Fruit fly (Drosophila melanogaster) whole organism, embryonic: ENCODE measurements around the gene CG8119.

Experiments used
- Abd-B ChIP-seq: fragments of 200-800 bp; sonication (Bioruptor generic); optimal IDR thresholded peaks from 2 replicates; lab custom pipeline; 2018; ENCODE audit warnings: missing biosample characterization, mild to moderate bottlenecking, missing genetic modification characterization, moderate library complexity
- Asciz ChIP-seq: fragments of 200-800 bp; sonication (Bioruptor generic); optimal IDR thresholded peaks from 2 replicates; lab custom pipeline; 2017; ENCODE audit warnings: missing biosample characterization, mild to moderate bottlenecking, missing genetic modification characterization, missing genetic modification reagents
- BEAF-32 ChIP-seq: fragments of 200-800 bp; sonication (Bioruptor generic); optimal IDR thresholded peaks from 3 replicates; lab custom pipeline; 2017; ENCODE audit warnings: missing biosample characterization, missing genetic modification characterization, mild to moderate bottlenecking, moderate library complexity, missing genetic modification reagents
- Blimp-1 ChIP-seq: fragments of 200-800 bp; sonication (Bioruptor generic); optimal IDR thresholded peaks from 3 replicates; lab custom pipeline; 2018; ENCODE audit warnings: missing biosample characterization, missing genetic modification characterization, mild to moderate bottlenecking, moderate library complexity, missing genetic modification reagents
- CG10147 ChIP-seq: fragments of 200-800 bp; sonication (Bioruptor generic); optimal IDR thresholded peaks from 2 replicates; lab custom pipeline; 2019; ENCODE audit warnings: missing biosample characterization, mild to moderate bottlenecking, missing genetic modification characterization, moderate library complexity
- CG10366 ChIP-seq: fragments of 200-800 bp; sonication (Bioruptor generic); IDR thresholded peaks from 2 replicates; pipeline ENCODE4 v1.3.6; 2022; ENCODE audit warnings: missing biosample characterization, missing genetic modification characterization
- CG11247 ChIP-seq: fragments of 200-800 bp; sonication (Bioruptor generic); IDR thresholded peaks from 2 replicates; pipeline ENCODE4 v1.3.6; 2022; ENCODE audit warnings: missing biosample characterization, missing genetic modification characterization
- CG13624 ChIP-seq: fragments of 200-800 bp; sonication (Bioruptor generic); optimal IDR thresholded peaks from 2 replicates; lab custom pipeline; 2016; ENCODE audit warnings: missing biosample characterization, missing genetic modification characterization
- CG14014 ChIP-seq: fragments of 200-800 bp; sonication (Bioruptor generic); IDR thresholded peaks from 2 replicates; pipeline ENCODE4 v1.3.6; 2022; ENCODE audit warnings: missing biosample characterization, missing genetic modification characterization
- CG15269 ChIP-seq: fragments of 200-800 bp; sonication (Bioruptor generic); optimal IDR thresholded peaks from 2 replicates; lab custom pipeline; 2018; ENCODE audit warnings: missing biosample characterization, mild to moderate bottlenecking, missing genetic modification characterization, moderate library complexity
- CG16813 ChIP-seq: fragments of 200-800 bp; sonication (Bioruptor generic); IDR thresholded peaks from 3 replicates; pipeline ENCODE4 v1.3.6; 2022; ENCODE audit warnings: missing biosample characterization, missing genetic modification characterization; ENCODE audit not compliant: partially characterized antibody
- CG17361 ChIP-seq: fragments of 200-800 bp; sonication (Bioruptor generic); IDR thresholded peaks from 3 replicates; pipeline ENCODE4 v1.3.6; 2022; ENCODE audit warnings: missing biosample characterization, missing genetic modification characterization
- CG17385 ChIP-seq: fragments of 200-800 bp; sonication (Bioruptor generic); optimal IDR thresholded peaks from 3 replicates; lab custom pipeline; 2018; ENCODE audit warnings: missing biosample characterization, mild to moderate bottlenecking, missing genetic modification characterization
- CG18599 ChIP-seq: fragments of 200-800 bp; sonication (Bioruptor generic); optimal IDR thresholded peaks from 3 replicates; lab custom pipeline; 2017; ENCODE audit warnings: missing biosample characterization, missing genetic modification characterization, mild to moderate bottlenecking, moderate library complexity, missing genetic modification reagents
- CG2199 ChIP-seq: fragments of 200-800 bp; sonication (Bioruptor generic); IDR thresholded peaks from 3 replicates; pipeline ENCODE4 v1.3.6; 2022; ENCODE audit warnings: missing biosample characterization, missing genetic modification characterization
- CG2712 ChIP-seq: fragments of 200-800 bp; optimal IDR thresholded peaks from 3 replicates; lab custom pipeline; 2019; ENCODE audit warnings: missing biosample characterization, mild to moderate bottlenecking, missing genetic modification characterization, moderate library complexity
- CG33213 ChIP-seq: fragments of 200-800 bp; sonication (Bioruptor generic); optimal IDR thresholded peaks from 3 replicates; lab custom pipeline; 2016; ENCODE audit warnings: missing biosample characterization, missing genetic modification characterization
- CG34224 ChIP-seq: fragments of 200-800 bp; sonication (Bioruptor generic); IDR thresholded peaks from 3 replicates; pipeline ENCODE4 v1.3.6; 2022; ENCODE audit warnings: missing biosample characterization, missing genetic modification characterization; ENCODE audit not compliant: partially characterized antibody
- CG4707 ChIP-seq: fragments of 200-800 bp; sonication (Bioruptor generic); optimal IDR thresholded peaks from 2 replicates; lab custom pipeline; 2018; ENCODE audit warnings: missing biosample characterization, mild to moderate bottlenecking, missing genetic modification characterization, moderate library complexity
- CG4820 ChIP-seq: fragments of 200-800 bp; sonication (Bioruptor generic); optimal IDR thresholded peaks from 3 replicates; lab custom pipeline; 2016; ENCODE audit warnings: missing biosample characterization, missing genetic modification characterization
- CG4854 ChIP-seq: fragments of 200-800 bp; sonication (Bioruptor generic); optimal IDR thresholded peaks from 2 replicates; lab custom pipeline; 2016; ENCODE audit warnings: missing biosample characterization, missing genetic modification characterization, inconsistent platforms
- CG7357 ChIP-seq: fragments of 200-800 bp; sonication (Bioruptor generic); IDR thresholded peaks from 3 replicates; pipeline ENCODE4 v1.3.6; 2022; ENCODE audit warnings: missing biosample characterization, missing genetic modification characterization
- CG7839 ChIP-seq: fragments of 200-800 bp; sonication (Bioruptor generic); optimal IDR thresholded peaks from 3 replicates; lab custom pipeline; 2018; ENCODE audit warnings: missing biosample characterization, mild to moderate bottlenecking, missing genetic modification characterization, moderate library complexity
- Dp ChIP-seq: fragments of 200-800 bp; sonication (Bioruptor generic); optimal IDR thresholded peaks from 2 replicates; lab custom pipeline; 2018; ENCODE audit warnings: missing biosample characterization, mild to moderate bottlenecking, missing genetic modification characterization, moderate library complexity
- MBD-R2 ChIP-seq: fragments of 200-800 bp; sonication (Bioruptor generic); IDR thresholded peaks from 2 replicates; pipeline ENCODE4 v1.3.6; 2022; ENCODE audit warnings: missing biosample characterization, missing genetic modification characterization
- Meics ChIP-seq: fragments of 200-800 bp; sonication (Bioruptor generic); optimal IDR thresholded peaks from 2 replicates; lab custom pipeline; 2017; ENCODE audit warnings: missing biosample characterization, mild to moderate bottlenecking, missing genetic modification characterization
- Mes4 ChIP-seq: fragments of 200-800 bp; sonication (Bioruptor generic); optimal IDR thresholded peaks from 2 replicates; lab custom pipeline; 2016; ENCODE audit warnings: missing biosample characterization, missing genetic modification characterization
- Ptx1 ChIP-seq: fragments of 200-800 bp; sonication (Bioruptor generic); IDR thresholded peaks from 2 replicates; pipeline ENCODE4 v1.3.6; 2022; ENCODE audit warnings: missing biosample characterization, missing genetic modification characterization
- Vsx1 ChIP-seq: fragments of 200-800 bp; sonication (Bioruptor generic); optimal IDR thresholded peaks from 2 replicates; lab custom pipeline; 2017; ENCODE audit warnings: missing biosample characterization, mild to moderate bottlenecking, missing genetic modification characterization, missing genetic modification reagents
- Xbp1 ChIP-seq: fragments of 200-800 bp; sonication (Bioruptor generic); optimal IDR thresholded peaks from 3 replicates; lab custom pipeline; 2016; ENCODE audit warnings: missing biosample characterization, mild to moderate bottlenecking, missing genetic modification characterization
- abd-A ChIP-seq: fragments of 200-800 bp; sonication (Bioruptor generic); optimal IDR thresholded peaks from 3 replicates; lab custom pipeline; 2019; ENCODE audit warnings: missing biosample characterization, mild to moderate bottlenecking, missing genetic modification characterization, moderate library complexity
- ase ChIP-seq: fragments of 200-800 bp; sonication (Bioruptor generic); IDR thresholded peaks from 3 replicates; pipeline ENCODE4 v1.3.6; 2022; ENCODE audit warnings: missing biosample characterization, missing genetic modification characterization
- crol ChIP-seq: fragments of 200-800 bp; sonication (Bioruptor generic); IDR thresholded peaks from 2 replicates; pipeline ENCODE4 v1.3.6; 2022; ENCODE audit warnings: missing biosample characterization, missing genetic modification characterization
- esg ChIP-seq: fragments of 200-800 bp; sonication (Bioruptor generic); conservative IDR thresholded peaks from 2 replicates; pipeline ENCODE4 v1.3.6; 2022; ENCODE audit warnings: missing biosample characterization, missing genetic modification characterization
- hth ChIP-seq: fragments of >200 bp; optimal IDR thresholded peaks from 2 replicates; lab custom pipeline; 2017; ENCODE audit warnings: inconsistent platforms
- kay ChIP-seq: fragments of 200-800 bp; sonication (Bioruptor generic); optimal IDR thresholded peaks from 2 replicates; lab custom pipeline; 2016; ENCODE audit warnings: missing biosample characterization, missing genetic modification characterization
- lbe ChIP-seq: fragments of 200-800 bp; sonication (Bioruptor generic); optimal IDR thresholded peaks from 2 replicates; lab custom pipeline; 2016; ENCODE audit warnings: missing biosample characterization, mild to moderate bottlenecking, missing genetic modification characterization
- lmd ChIP-seq: fragments of 200-800 bp; sonication (Bioruptor generic); IDR thresholded peaks from 2 replicates; pipeline ENCODE4 v1.3.6; 2022; ENCODE audit warnings: missing biosample characterization, missing genetic modification characterization
- mam ChIP-seq: fragments of 200-800 bp; sonication (Bioruptor generic); optimal IDR thresholded peaks from 3 replicates; lab custom pipeline; 2016; ENCODE audit warnings: missing biosample characterization, missing genetic modification characterization
- mld ChIP-seq: fragments of 200-800 bp; sonication (Bioruptor generic); IDR thresholded peaks from 3 replicates; pipeline ENCODE4 v1.3.6; 2022; ENCODE audit warnings: missing biosample characterization, missing genetic modification characterization; ENCODE audit not compliant: partially characterized antibody
- nmo ChIP-seq: fragments of 200-800 bp; sonication (Bioruptor generic); optimal IDR thresholded peaks from 2 replicates; lab custom pipeline; 2018; ENCODE audit warnings: missing biosample characterization, mild to moderate bottlenecking, missing genetic modification characterization, moderate library complexity
- salm ChIP-seq: fragments of 200-800 bp; sonication (Bioruptor generic); optimal IDR thresholded peaks from 2 replicates; lab custom pipeline; 2018; ENCODE audit warnings: missing biosample characterization, mild to moderate bottlenecking, missing genetic modification characterization
- stwl ChIP-seq: fragments of 200-800 bp; sonication (Bioruptor generic); optimal IDR thresholded peaks from 3 replicates; lab custom pipeline; 2018; ENCODE audit warnings: missing biosample characterization, mild to moderate bottlenecking, missing genetic modification characterization, moderate library complexity
- trem ChIP-seq: fragments of 200-800 bp; optimal IDR thresholded peaks from 3 replicates; lab custom pipeline; 2019; ENCODE audit warnings: missing biosample characterization, mild to moderate bottlenecking, missing genetic modification characterization, moderate library complexity
- vvl ChIP-seq: fragments of 200-800 bp; sonication (Bioruptor generic); IDR thresholded peaks from 2 replicates; pipeline ENCODE4 v1.3.6; 2022; ENCODE audit warnings: missing biosample characterization, missing genetic modification characterization
- zen2 ChIP-seq: fragments of 200-800 bp; sonication (Bioruptor generic); IDR thresholded peaks from 3 replicates; pipeline ENCODE4 v1.3.6; 2022; ENCODE audit warnings: missing biosample characterization, missing genetic modification characterization; ENCODE audit not compliant: partially characterized antibody
- zf30C ChIP-seq: fragments of 200-800 bp; sonication (Bioruptor generic); optimal IDR thresholded peaks from 3 replicates; lab custom pipeline; 2018; ENCODE audit warnings: missing biosample characterization, mild to moderate bottlenecking, missing genetic modification characterization
- zfh2 ChIP-seq: fragments of 200-800 bp; sonication (Bioruptor generic); optimal IDR thresholded peaks from 2 replicates; lab custom pipeline; 2016; ENCODE audit warnings: missing biosample characterization, missing genetic modification characterization

CG8119 gene

dm6 chrX:15649507-15649906 lies 12.9 kb upstream of the CG8119 start:
- TF ChIP-seq CG14014 (GFP tag; lab: Robert Waterston, UW) (no peak), mam (GFP tag; lab: Kevin White, UChicago) (no peak), ase (GFP tag; lab: Robert Waterston, UW) (no peak), CG11247 (GFP tag; lab: Robert Waterston, UW) (no peak), stwl (tag; lab: Kevin White, UChicago) (no peak)

DNA sequence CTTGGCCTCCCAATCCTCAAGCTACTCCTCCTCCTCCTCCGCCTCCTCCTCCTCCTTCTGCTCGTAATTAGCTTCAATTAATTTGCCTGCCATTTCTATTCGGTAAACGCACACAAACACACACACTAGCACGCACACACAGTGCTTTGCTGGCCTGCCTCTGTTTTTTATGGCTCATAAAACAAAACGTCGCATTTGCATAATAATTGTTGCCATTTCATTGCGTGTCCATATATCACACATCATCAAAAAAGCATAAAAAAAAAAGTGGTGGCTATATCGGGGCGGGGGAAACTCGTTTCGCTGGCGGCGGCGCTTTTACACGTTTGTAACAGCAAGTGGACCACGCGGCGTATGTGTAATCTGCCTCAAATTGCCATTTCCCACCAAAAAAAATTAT lies 10.8 kb upstream of the CG8119 start:
- no peak for TF ChIP-seq CG7357 (GFP tag; lab: Robert Waterston, UW)
- no peak for TF ChIP-seq zf30C (GFP tag; lab: Kevin White, UChicago)
- TF ChIP-seq CG10147 (GFP tag; lab: Kevin White, UChicago): no peak
- TF ChIP-seq Mes4: no peak
- no peak for TF ChIP-seq CG7839 (tag; lab: Kevin White, UChicago)
- no peak for TF ChIP-seq crol
- peak; percentile 12 for TF ChIP-seq CG15269 (tag; lab: Kevin White, UChicago)
- no peak for TF ChIP-seq CG17361
- TF ChIP-seq hth (lab: Kevin White, UChicago): no peak
- TF ChIP-seq salm: no peak
- TF ChIP-seq Asciz (GFP tag; lab: Kevin White, UChicago): no peak
- TF ChIP-seq Abd-B: peak; percentile 13
- TF ChIP-seq abd-A: peak; percentile 18
- TF ChIP-seq CG17385 (GFP tag; lab: Kevin White, UChicago): no peak
- no peak for TF ChIP-seq BEAF-32 (GFP tag; lab: Kevin White, UChicago)

DNA sequence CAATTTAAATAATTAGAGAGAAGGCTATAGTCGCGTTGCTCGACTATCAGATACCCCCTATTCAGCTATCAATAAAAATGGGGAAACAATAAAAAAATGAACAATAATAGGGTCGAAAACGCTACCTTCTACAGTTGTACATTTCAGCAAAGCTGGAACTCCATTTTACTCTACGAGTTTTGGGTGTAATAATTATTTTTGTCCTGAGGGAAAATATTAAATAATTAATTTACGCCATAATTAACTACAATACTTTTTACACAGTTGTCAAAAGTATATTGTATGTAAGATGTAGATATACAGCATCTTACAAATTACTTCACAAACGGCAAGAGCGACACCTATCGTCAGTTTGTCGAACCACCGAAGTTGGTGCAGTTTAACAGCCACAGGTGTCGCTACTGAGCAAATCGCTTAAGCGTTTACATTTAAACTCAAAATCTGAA lies 9.0 kb upstream of the CG8119 start:
- TF ChIP-seq MBD-R2: no peak
- peak; percentile 4 for TF ChIP-seq Blimp-1 (GFP tag; lab: Kevin White, UChicago)
- TF ChIP-seq CG34224 (GFP tag; lab: Robert Waterston, UW): peak; percentile 65; the same call in 1 of the 3 replicates
- peak; percentile 68 for TF ChIP-seq Xbp1
- no peak for TF ChIP-seq kay (GFP tag; lab: Kevin White, UChicago)
- TF ChIP-seq zfh2: peak; percentile 1
- TF ChIP-seq CG4707: no peak
- peak; percentile 91 for TF ChIP-seq CG2199 (GFP tag; lab: Robert Waterston, UW)
- peak; percentile 4 for TF ChIP-seq CG13624 (GFP tag; lab: Kevin White, UChicago)
- peak; percentile 81 for TF ChIP-seq CG16813 (GFP tag; lab: Robert Waterston, UW)
- TF ChIP-seq lbe (GFP tag; lab: Kevin White, UChicago): no peak
- TF ChIP-seq Dp (GFP tag; lab: Kevin White, UChicago): peak; percentile 22
- peak; percentile 9 for TF ChIP-seq trem
- TF ChIP-seq Ptx1 (GFP tag; lab: Robert Waterston, UW): peak; percentile 55
- TF ChIP-seq CG4854 (GFP tag; lab: Kevin White, UChicago): no peak
- peak; percentile 67; the same call in 1 of the 3 replicates for TF ChIP-seq mld (GFP tag; lab: Robert Waterston, UW)
- no peak for TF ChIP-seq CG10366
- TF ChIP-seq zen2 (GFP tag; lab: Robert Waterston, UW): 0 out of 3 replicates have a peak, but pooled peaks have one; percentile 27
- TF ChIP-seq CG17361: 0 out of 3 replicates have a peak, but pooled peaks have one; percentile 24
- peak; percentile 60; the same call in 1 of the 2 replicates for TF ChIP-seq vvl
- no peak for TF ChIP-seq CG18599
- peak; percentile 38 for TF ChIP-seq nmo (GFP tag; lab: Kevin White, UChicago)
- TF ChIP-seq Vsx1 (GFP tag; lab: Kevin White, UChicago): peak; percentile 78
- TF ChIP-seq esg (GFP tag; lab: Robert Waterston, UW): no peak
- TF ChIP-seq Meics: peak; percentile 33
- peak; percentile 35 for TF ChIP-seq CG2712 (tag; lab: Kevin White, UChicago)
- TF ChIP-seq CG4820: peak; percentile 31
- TF ChIP-seq lmd (GFP tag; lab: Robert Waterston, UW): peak; percentile 48; the same call in 1 of the 2 replicates
- TF ChIP-seq CG33213 (GFP tag; lab: Kevin White, UChicago): peak; percentile 50
